Worm (Caenorhabditis elegans): Measurements from ENCODE around the gene luc-7L.

luc-7L gene

ce11 chrII:7666338-7666737 lies 40.9 kb downstream of the luc-7L start:
- no peak for TF ChIP-seq unc-62 (GFP tag; optimal IDR thresholded peaks at IDR 0.05)

ce11 chrII:7663704-7664660 lies 43.3 kb downstream of the luc-7L start, which contains the start of the genes F18A1.7 and rpa-1:
F18A1.7 (minus strand) TSS chrII:7663754.
rpa-1 (plus strand) TSS chrII:7664582.
- TF ChIP-seq unc-62 (GFP tag; optimal IDR thresholded peaks at IDR 0.05) = no peak

- TF ChIP-seq unc-62 (GFP tag; optimal IDR thresholded peaks at IDR 0.05) = no peak
Observed at ce11 chrII:7663028-7663427, 44.3 kb downstream of the luc-7L start.

ce11 chrII:7662008-7662686 lies 45.1 kb downstream of the luc-7L start, which contains the start of gene alfa-1:
alfa-1 (minus strand) TSS chrII:7662522.
- no peak for TF ChIP-seq unc-62 (GFP tag; optimal IDR thresholded peaks at IDR 0.05)

All from whole organism, dauer.